Worm (Caenorhabditis elegans): ENCODE measurements around the gene aat-3.

DNA sequence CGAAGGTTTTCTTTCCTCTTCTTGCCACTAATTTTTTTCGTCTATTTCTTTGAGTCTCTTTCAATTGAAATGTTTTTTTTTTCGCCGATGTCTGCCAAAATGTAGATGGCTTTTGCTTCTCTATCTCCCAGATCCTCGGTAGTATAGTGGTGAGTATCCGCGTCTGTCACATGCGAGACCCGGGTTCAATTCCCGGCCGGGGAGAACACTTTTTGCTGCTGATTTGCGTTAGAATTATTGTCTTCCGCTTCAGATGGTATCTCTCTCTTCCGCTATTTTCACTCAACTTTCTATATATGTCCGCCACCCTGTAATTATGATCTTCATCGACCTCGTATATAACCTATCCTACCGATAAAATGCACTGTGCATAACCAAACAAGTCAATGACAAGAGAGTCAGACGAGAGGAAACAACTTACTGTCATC is 1.4 kb downstream of the aat-3 start:
- TF ChIP-seq snpc-4 (GFP tag; optimal IDR thresholded peaks at IDR 0.05) (peak; percentile 44), snpc-4 (tag; optimal IDR thresholded peaks at IDR 0.05) (peak; percentile 56 to 82 (median 69)), T26A5.8 (tag; optimal IDR thresholded peaks at IDR 0.05) (peak; percentile 46), unc-62 (GFP tag; optimal IDR thresholded peaks at IDR 0.05) (peak; percentile 13), unc-130 (GFP tag; optimal IDR thresholded peaks at IDR 0.05) (peak; percentile 19), ets-4 (GFP tag; optimal IDR thresholded peaks at IDR 0.05) (no peak), somi-1 (GFP tag; optimal IDR thresholded peaks at IDR 0.05) (peak; percentile 6), pha-4 (tag; optimal IDR thresholded peaks at IDR 0.05) (no peak), T07F8.4 (tag; optimal IDR thresholded peaks at IDR 0.05) (peak; percentile 73), lir-1 (GFP tag; conservative IDR thresholded peaks at IDR 0.05) (peak; percentile 54; the same call in 1 of the 2 replicates)
